Fruit fly (Drosophila melanogaster): ENCODE results near the gene TwdlZ.

Gene TwdlZ

dm6 chrX:16692325-16692724 lies 45.7 kb upstream of the TwdlZ start (continued):
- TF ChIP-seq cwo (GFP tag; optimal IDR thresholded peaks at IDR 0.05) (peak; percentile 3), zen (tag; optimal IDR thresholded peaks at IDR 0.05) (no peak), HmgZ (tag; optimal IDR thresholded peaks at IDR 0.05) (peak; percentile 3), CG31441 (GFP tag; IDR thresholded peaks at IDR 0.05) (peak; percentile 37; the same call in 1 of the 2 replicates), Sox102F (GFP tag; optimal IDR thresholded peaks at IDR 0.05) (peak; percentile 44), CG8388 (GFP tag; optimal IDR thresholded peaks at IDR 0.05) (peak; percentile 13), Mes4 (GFP tag; optimal IDR thresholded peaks at IDR 0.05) (no peak), Dek (tag; optimal IDR thresholded peaks at IDR 0.05) (peak; percentile 18), gem (tag; optimal IDR thresholded peaks at IDR 0.05) (peak; percentile 64), CG8765 (GFP tag; IDR thresholded peaks at IDR 0.05) (no peak), fd64A (GFP tag; optimal IDR thresholded peaks at IDR 0.05) (no peak), sr (GFP tag; IDR thresholded peaks at IDR 0.05) (no peak), CG2120 (GFP tag; optimal IDR thresholded peaks at IDR 0.05) (peak; percentile 37), CG3847 (GFP tag; IDR thresholded peaks at IDR 0.05) (0 out of 2 replicates have a peak, but pooled peaks have one; percentile 6), CG6689 (GFP tag; IDR thresholded peaks at IDR 0.05) (0 out of 2 replicates have a peak, but pooled peaks have one; percentile 8), CG9727 (GFP tag; optimal IDR thresholded peaks at IDR 0.05) (peak; percentile 20), CG30403 (GFP tag; optimal IDR thresholded peaks at IDR 0.05) (peak; percentile 16), CG17385 (GFP tag; optimal IDR thresholded peaks at IDR 0.05) (peak; percentile 39), grau (tag; optimal IDR thresholded peaks at IDR 0.05) (peak; percentile 55), CG15269 (tag; optimal IDR thresholded peaks at IDR 0.05) (peak; percentile 54), nmo (GFP tag; optimal IDR thresholded peaks at IDR 0.05) (peak; percentile 29), Hr78 (GFP tag; optimal IDR thresholded peaks at IDR 0.05) (peak in 1 of 2 experiments; percentile 57), Sox100B (GFP tag; optimal IDR thresholded peaks at IDR 0.05) (no peak), unpg (GFP tag; optimal IDR thresholded peaks at IDR 0.05) (peak; percentile 5), Ets65A (GFP tag) (peak; percentile 52), CG12391 (tag; optimal IDR thresholded peaks at IDR 0.05) (peak; percentile 48), CG9817 (tag; optimal IDR thresholded peaks at IDR 0.05) (peak; percentile 35), Hmr (GFP tag; optimal IDR thresholded peaks at IDR 0.05) (peak; percentile 48), Camta (GFP tag; optimal IDR thresholded peaks at IDR 0.05) (no peak), CG6791 (GFP tag; IDR thresholded peaks at IDR 0.05; ENCODE audit: partially characterized antibody) (no peak), CG4730 (GFP tag; IDR thresholded peaks at IDR 0.05) (no peak)

- peak; percentile 43 for TF ChIP-seq sens (GFP tag)
- TF ChIP-seq crol (GFP tag; IDR thresholded peaks at IDR 0.05): peak; percentile 80
- TF ChIP-seq CG11456 (GFP tag; IDR thresholded peaks at IDR 0.05): 0 out of 3 replicates have a peak, but pooled peaks have one; percentile 56
- TF ChIP-seq CG31365 (tag; optimal IDR thresholded peaks at IDR 0.05): peak; percentile 2
- TF ChIP-seq CG2199 (GFP tag; IDR thresholded peaks at IDR 0.05): peak; percentile 52; the same call in 1 of the 3 replicates
- TF ChIP-seq CG17359 (tag; optimal IDR thresholded peaks at IDR 0.05): peak; percentile 58
- TF ChIP-seq Med (GFP tag): peak; percentile 56
- no peak for TF ChIP-seq CG18619 (GFP tag; optimal IDR thresholded peaks at IDR 0.05)
- TF ChIP-seq sob (GFP tag; IDR thresholded peaks at IDR 0.05): no peak
- TF ChIP-seq CG4328 (GFP tag; optimal IDR thresholded peaks at IDR 0.05): no peak
- 0 out of 2 replicates have a peak, but pooled peaks have one; percentile 4 for TF ChIP-seq CG16779 (GFP tag; IDR thresholded peaks at IDR 0.05)
- TF ChIP-seq CG3407 (GFP tag; optimal IDR thresholded peaks at IDR 0.05): no peak
- TF ChIP-seq vfl (GFP tag; optimal IDR thresholded peaks at IDR 0.05): no peak
- TF ChIP-seq CG32772 (GFP tag; IDR thresholded peaks at IDR 0.05): peak; percentile 65
- peak; percentile 19 for TF ChIP-seq CG3065 (GFP tag; optimal IDR thresholded peaks at IDR 0.05)
- TF ChIP-seq CG4404 (GFP tag; IDR thresholded peaks at IDR 0.05): peak; percentile 10; the same call in 1 of the 2 replicates
- TF ChIP-seq sr (GFP tag; IDR thresholded peaks at IDR 0.05): peak; percentile 72
- TF ChIP-seq gt (GFP tag; IDR thresholded peaks at IDR 0.05): no peak
Measured at dm6 chrX:16693805-16694387, 44.1 kb upstream of the TwdlZ start.

Measured in whole organism, embryonic.